Worm (Caenorhabditis elegans) whole organism, L4 larva: ENCODE measurements around the gene C50E3.5.
"Not testable (repeated sequence)": the region's sequence is repeated elsewhere in the genome, so short reads cannot be mapped to it uniquely, and the experiment has no call there.

Source experiments
- D1046.2 ChIP-seq: fragments of 200-800 bp; sonication (Bioruptor generic); IDR thresholded peaks from 2 replicates; pipeline ENCODE4 v1.3.6; 2022; ENCODE audit warnings: missing genetic modification characterization, missing compliant biosample characterization
- F44E2.7 ChIP-seq: fragments of 200-800 bp; sonication (Bioruptor generic); IDR thresholded peaks from 2 replicates; pipeline ENCODE4 v2.1.2; 2022; ENCODE audit warnings: missing genetic modification characterization, missing compliant biosample characterization
- R02D3.7 ChIP-seq: fragments of 150-350 bp; sonication (generic microtip); optimal IDR thresholded peaks from 3 replicates; lab custom pipeline; 2014; ENCODE audit warnings: missing biosample characterization, missing genetic modification characterization
- T26A8.4 ChIP-seq: fragments of 200-800 bp; sonication (Bioruptor generic); IDR thresholded peaks from 2 replicates; pipeline ENCODE4 v1.3.6; 2022; ENCODE audit warnings: missing genetic modification characterization, missing compliant biosample characterization
- Y105C5A.15 ChIP-seq: fragments of 200-800 bp; sonication (Bioruptor generic); IDR thresholded peaks from 2 replicates; pipeline ENCODE4 v1.3.6; 2022; ENCODE audit warnings: missing genetic modification characterization, missing compliant biosample characterization
- Y75B8A.6 ChIP-seq: fragments of 200-800 bp; sonication (Bioruptor generic); IDR thresholded peaks from 2 replicates; pipeline ENCODE4 v1.3.6; 2022; ENCODE audit warnings: missing genetic modification reagents, missing genetic modification characterization, missing compliant biosample characterization
- ZK337.2 ChIP-seq: fragments of 200-800 bp; sonication (Bioruptor generic); IDR thresholded peaks from 2 replicates; pipeline ENCODE4 v1.3.6; 2022; ENCODE audit warnings: missing genetic modification reagents, missing genetic modification characterization, missing compliant biosample characterization
- aha-1 ChIP-seq: fragments of 150-350 bp; peaks from one replicate; lab custom pipeline; 2014; ENCODE audit warnings: missing biosample characterization, missing genetic modification characterization
- aly-2 ChIP-seq: sonication (generic microtip); optimal IDR thresholded peaks from 2 replicates; lab custom pipeline; 2018; ENCODE audit warnings: missing biosample characterization, missing genetic modification characterization
- ama-1 ChIP-seq: fragments of 150-350 bp; optimal IDR thresholded peaks from 2 replicates; lab custom pipeline; 2014; ENCODE audit warnings: inconsistent platforms, mixed read lengths
- attf-4 ChIP-seq: sonication (generic microtip); optimal IDR thresholded peaks from 3 replicates; lab custom pipeline; 2017; ENCODE audit warnings: missing biosample characterization, missing genetic modification characterization
- ceh-20 ChIP-seq: fragments of 200-800 bp; sonication (Bioruptor generic); IDR thresholded peaks from 2 replicates; pipeline ENCODE4 v1.3.6; 2022; ENCODE audit warnings: missing genetic modification reagents, missing genetic modification characterization, missing compliant biosample characterization
- ceh-28 ChIP-seq: fragments of 150-350 bp; optimal IDR thresholded peaks from 2 replicates; lab custom pipeline; 2014; ENCODE audit warnings: missing biosample characterization, missing genetic modification reagents, missing genetic modification characterization
- ceh-44 ChIP-seq: fragments of 200-800 bp; sonication (Bioruptor generic); IDR thresholded peaks from 2 replicates; pipeline ENCODE4 v1.3.6; 2022; ENCODE audit warnings: missing genetic modification reagents, missing genetic modification characterization, missing compliant biosample characterization
- ces-1 ChIP-seq: fragments of 150-350 bp; sonication (generic microtip); optimal IDR thresholded peaks from 4 replicates; lab custom pipeline; 2014; ENCODE audit warnings: missing biosample characterization, missing genetic modification reagents, missing genetic modification characterization
- cey-2 ChIP-seq: sonication (generic microtip); optimal IDR thresholded peaks from 3 replicates; lab custom pipeline; 2017; ENCODE audit warnings: missing genetic modification characterization, mild to moderate bottlenecking, missing compliant biosample characterization, antibody characterized with exemption, borderline replicate concordance; ENCODE audit not compliant: insufficient read depth
- ctbp-1 ChIP-seq: fragments of 200-800 bp; sonication (Bioruptor generic); IDR thresholded peaks from 2 replicates; pipeline ENCODE4 v1.3.6; 2022; ENCODE audit warnings: missing genetic modification reagents, missing genetic modification characterization, missing compliant biosample characterization
- daf-12 ChIP-seq: fragments of 150-350 bp; optimal IDR thresholded peaks from 2 replicates; lab custom pipeline; 2014; ENCODE audit warnings: missing biosample characterization, missing genetic modification reagents, missing genetic modification characterization
- daf-16 ChIP-seq, 3 experiments: sonication (generic microtip); optimal IDR thresholded peaks; 2 replicates each; lab custom pipeline; 2016 to 2017; ENCODE audit warnings: missing genetic modification characterization in 3 of 3, missing genetic modification reagents in 3 of 3, mild to moderate bottlenecking in 2 of 3, missing compliant biosample characterization in 2 of 3, missing biosample characterization in 1 of 3, moderate library complexity in 1 of 3
- daf-19 ChIP-seq: fragments of 200-800 bp; sonication (Bioruptor generic); conservative IDR thresholded peaks from 2 replicates; pipeline ENCODE4 v1.3.6; 2022; ENCODE audit warnings: missing genetic modification characterization, missing compliant biosample characterization
- daf-8 ChIP-seq: fragments of 200-800 bp; sonication (Bioruptor generic); IDR thresholded peaks from 2 replicates; pipeline ENCODE4 v1.3.6; 2022; ENCODE audit warnings: missing genetic modification characterization, missing compliant biosample characterization
- dmd-6 ChIP-seq: fragments of 200-800 bp; sonication (Bioruptor generic); IDR thresholded peaks from 2 replicates; pipeline ENCODE4 v1.3.6; 2022; ENCODE audit warnings: missing genetic modification reagents, missing genetic modification characterization, missing compliant biosample characterization
- dmd-9 ChIP-seq: fragments of 200-800 bp; sonication (Bioruptor generic); IDR thresholded peaks from 2 replicates; pipeline ENCODE4 v1.3.6; 2022; ENCODE audit warnings: missing genetic modification reagents, missing genetic modification characterization, missing compliant biosample characterization
- dpl-1 ChIP-seq: fragments of 150-350 bp; optimal IDR thresholded peaks from 2 replicates; lab custom pipeline; 2014; ENCODE audit warnings: missing biosample characterization, missing genetic modification reagents, missing genetic modification characterization
- egl-27 ChIP-seq: sonication (generic microtip); optimal IDR thresholded peaks from 3 replicates; lab custom pipeline; 2017; ENCODE audit warnings: missing biosample characterization, missing genetic modification reagents, missing genetic modification characterization
- fos-1 ChIP-seq: fragments of 150-350 bp; optimal IDR thresholded peaks from 2 replicates; lab custom pipeline; 2014; ENCODE audit warnings: missing biosample characterization, missing genetic modification characterization
- gei-8 ChIP-seq: fragments of 200-800 bp; sonication (Bioruptor generic); optimal IDR thresholded peaks from 2 replicates; lab custom pipeline; 2018; ENCODE audit warnings: mild to moderate bottlenecking, missing genetic modification characterization, missing compliant biosample characterization
- hif-1 ChIP-seq, 2 experiments: sonication (generic microtip); optimal IDR thresholded peaks; 2 replicates each; lab custom pipeline; 2016 to 2017; ENCODE audit warnings: missing compliant biosample characterization in 2 of 2, missing genetic modification characterization in 2 of 2, missing genetic modification reagents in 2 of 2, missing genotype in 2 of 2, mild to moderate bottlenecking in 1 of 2
- hlh-11 ChIP-seq: fragments of 200-800 bp; sonication (Bioruptor generic); optimal IDR thresholded peaks from 2 replicates; lab custom pipeline; 2018; ENCODE audit warnings: mild to moderate bottlenecking, missing genetic modification characterization, missing compliant biosample characterization
- hlh-30 ChIP-seq: sonication (generic microtip); optimal IDR thresholded peaks from 2 replicates; lab custom pipeline; 2017; ENCODE audit warnings: antibody characterized with exemption, mild to moderate bottlenecking, missing genetic modification characterization, missing compliant biosample characterization; ENCODE audit not compliant: insufficient read depth
- lim-7 ChIP-seq: fragments of 200-800 bp; sonication (Bioruptor generic); IDR thresholded peaks from 2 replicates; pipeline ENCODE4 v1.3.6; 2022; ENCODE audit warnings: missing genetic modification characterization, missing compliant biosample characterization
- lin-1 ChIP-seq: fragments of 200-800 bp; sonication (Bioruptor generic); IDR thresholded peaks from 2 replicates; pipeline ENCODE4 v1.3.6; 2022; ENCODE audit warnings: missing genetic modification reagents, missing genetic modification characterization, missing compliant biosample characterization
- madf-5 ChIP-seq, 2 experiments: fragments of 200-800 bp; sonication (Bioruptor generic); IDR thresholded peaks; 2 replicates each; pipeline ENCODE4 v1.3.6; 2022; ENCODE audit warnings: missing compliant biosample characterization in 2 of 2, missing genetic modification characterization in 2 of 2
- mdt-29 ChIP-seq: fragments of 200-800 bp; sonication (Bioruptor generic); IDR thresholded peaks from 2 replicates; pipeline ENCODE4 v1.3.6; 2022; ENCODE audit warnings: missing genetic modification reagents, missing genetic modification characterization, missing compliant biosample characterization
- mxl-2 ChIP-seq: fragments of 200-800 bp; sonication (Bioruptor generic); conservative IDR thresholded peaks from 2 replicates; pipeline ENCODE4 v1.3.6; 2022; ENCODE audit warnings: missing genetic modification reagents, missing genetic modification characterization, missing compliant biosample characterization
- nhr-102 ChIP-seq: sonication (generic microtip); optimal IDR thresholded peaks from 2 replicates; lab custom pipeline; 2016; ENCODE audit warnings: mild to moderate bottlenecking, missing genetic modification characterization, moderate library complexity, missing compliant biosample characterization
- nhr-237 ChIP-seq: sonication (generic microtip); optimal IDR thresholded peaks from 2 replicates; lab custom pipeline; 2017; ENCODE audit warnings: missing biosample characterization, missing genetic modification characterization
- nhr-41 ChIP-seq: fragments of 200-800 bp; sonication (Bioruptor generic); IDR thresholded peaks from 2 replicates; pipeline ENCODE4 v1.3.6; 2022; ENCODE audit warnings: missing genetic modification reagents, missing genetic modification characterization, missing compliant biosample characterization
- nhr-48 ChIP-seq: sonication (generic microtip); optimal IDR thresholded peaks from 2 replicates; lab custom pipeline; 2016; ENCODE audit warnings: mild to moderate bottlenecking, missing genetic modification characterization, missing compliant biosample characterization
- pha-4 ChIP-seq, 2 experiments: fragments of 150-350 bp in 1 of 2; fragments of 200-800 bp in 1 of 2; sonication (Bioruptor generic) in 1 of 2; IDR thresholded peaks in 1 of 2; optimal IDR thresholded peaks in 1 of 2; 2 replicates each; pipeline versions ENCODE4 v1.3.6 to Lab custom; 2014 to 2022; ENCODE audit warnings: missing genetic modification characterization in 2 of 2, missing genetic modification reagents in 2 of 2, missing biosample characterization in 1 of 2, missing compliant biosample characterization in 1 of 2
- pqm-1 ChIP-seq: sonication (generic microtip); optimal IDR thresholded peaks from 2 replicates; lab custom pipeline; 2017; ENCODE audit warnings: missing biosample characterization, missing genetic modification characterization
- rbr-2 ChIP-seq: sonication (generic microtip); optimal IDR thresholded peaks from 2 replicates; lab custom pipeline; 2016; ENCODE audit warnings: missing genotype, missing genetic modification characterization, missing compliant biosample characterization
- spr-1 ChIP-seq: sonication (generic microtip); optimal IDR thresholded peaks from 2 replicates; lab custom pipeline; 2016; ENCODE audit warnings: mild to moderate bottlenecking, missing genetic modification characterization, missing compliant biosample characterization
- unc-39 ChIP-seq: sonication (generic microtip); optimal IDR thresholded peaks from 2 replicates; lab custom pipeline; 2017; ENCODE audit warnings: missing biosample characterization, missing genetic modification characterization
- unc-62 ChIP-seq, 3 experiments: fragments of 150-350 bp in 1 of 3; sonication (generic microtip); optimal IDR thresholded peaks in 2 of 3; peaks in 1 of 3; 1 replicate in 1 of 3; 2 replicates in 2 of 3; lab custom pipeline; 2014 to 2017; ENCODE audit warnings: missing biosample characterization in 3 of 3, missing genetic modification characterization in 3 of 3, missing genetic modification reagents in 3 of 3, missing genotype in 1 of 3
- zag-1 ChIP-seq: fragments of 150-350 bp; optimal IDR thresholded peaks from 2 replicates; lab custom pipeline; 2014; ENCODE audit warnings: missing biosample characterization, missing genetic modification characterization
- zip-2 ChIP-seq: fragments of 150-350 bp; optimal IDR thresholded peaks from 2 replicates; lab custom pipeline; 2014; ENCODE audit warnings: missing biosample characterization, missing genetic modification characterization

Gene C50E3.5

DNA sequence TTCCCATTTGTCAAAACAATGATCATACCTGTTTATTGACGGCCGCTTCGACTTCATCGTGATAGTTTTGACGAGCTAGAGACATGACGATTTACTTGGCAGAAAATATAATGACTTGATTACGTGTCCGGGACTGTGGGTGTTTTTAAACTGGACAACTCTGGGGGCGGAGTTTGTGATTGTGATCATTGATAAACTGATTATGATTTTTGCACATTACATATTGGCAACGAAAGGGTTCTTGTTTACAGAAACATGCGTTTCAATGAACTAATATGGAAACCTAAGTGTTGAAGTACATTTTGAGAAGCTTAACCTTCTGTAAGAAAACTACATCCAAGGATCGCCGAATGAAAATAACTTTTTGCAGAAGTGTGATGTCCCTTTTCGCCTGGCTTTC lies 40.3 kb upstream of the C50E3.5 start, which contains the start of gene ftn-1:
Gene ftn-1, minus strand, starts transcription at position 101 of the 400 bp plus-strand sequence.
- TF ChIP-seq ces-1 (GFP tag; lab: Kevin White, UChicago) (no peak), unc-62 (GFP tag; optimal IDR thresholded peaks at IDR 0.05 in 1 of 2; lab: Kevin White, UChicago) (peak in 1 of 2 experiments; percentile 48), unc-62 (tag; optimal IDR thresholded peaks at IDR 0.05; lab: Kevin White, UChicago) (no peak), daf-16 (GFP tag; optimal IDR thresholded peaks at IDR 0.05; lab: Kevin White, UChicago) (no peak), daf-16 (tag; optimal IDR thresholded peaks at IDR 0.05; lab: Kevin White, UChicago) (peak; percentile 74), mdt-29 (GFP tag; lab: Robert Waterston, UW) (no peak), Y105C5A.15 (GFP tag; lab: Robert Waterston, UW) (no peak), daf-8 (GFP tag; lab: Robert Waterston, UW) (no peak), spr-1 (tag; lab: Kevin White, UChicago) (no peak), unc-39 (tag; lab: Kevin White, UChicago) (no peak), daf-12 (tag; lab: Kevin White, UChicago) (no peak), zip-2 (tag; lab: Kevin White, UChicago) (no peak), attf-4 (tag; lab: Kevin White, UChicago) (no peak), pha-4 (GFP tag; IDR thresholded peaks at IDR 0.05; lab: Robert Waterston, UW) (no peak), pha-4 (tag; optimal IDR thresholded peaks at IDR 0.05; lab: Kevin White, UChicago) (no peak), R02D3.7 (tag; lab: Kevin White, UChicago) (no peak), nhr-237 (tag; lab: Kevin White, UChicago) (no peak), aly-2 (tag; lab: Kevin White, UChicago) (no peak), daf-19 (no peak), hlh-11 (tag; lab: Kevin White, UChicago) (no peak), ama-1 (lab: Kevin White, UChicago) (peak; percentile 37), F44E2.7 (GFP tag; lab: Robert Waterston, UW) (no peak), cey-2 (no peak), gei-8 (GFP tag; lab: Kevin White, UChicago) (no peak), egl-27 (tag; lab: Kevin White, UChicago) (no peak)

DNA sequence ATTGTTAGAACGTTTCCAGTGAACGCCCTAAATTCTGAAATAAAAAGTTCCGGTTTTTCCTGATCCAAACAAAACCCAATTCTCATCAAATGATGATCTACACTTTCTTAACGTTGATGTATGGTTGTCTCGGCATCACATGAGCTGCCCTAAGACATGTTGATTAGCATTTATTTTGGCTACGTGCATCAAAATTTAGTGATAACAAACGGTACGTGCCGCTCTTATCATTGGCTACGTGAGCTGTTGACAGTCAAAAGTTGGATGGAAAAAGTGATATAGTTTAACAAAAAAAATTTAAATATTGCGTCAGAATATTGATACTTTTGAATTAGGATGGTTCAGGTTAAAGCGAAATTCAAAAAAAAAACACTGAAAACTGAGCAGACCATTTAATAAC lies 39.8 kb upstream of the C50E3.5 start:
- TF ChIP-seq F44E2.7 (GFP tag; lab: Robert Waterston, UW): no peak
- peak; percentile 48 for TF ChIP-seq pqm-1 (tag; lab: Kevin White, UChicago)
- no peak for TF ChIP-seq lim-7 (GFP tag; lab: Robert Waterston, UW)
- no peak for TF ChIP-seq nhr-237 (tag; lab: Kevin White, UChicago)
- no peak for TF ChIP-seq dpl-1 (GFP tag; lab: Kevin White, UChicago)
- no peak for TF ChIP-seq ama-1 (lab: Kevin White, UChicago)
- TF ChIP-seq fos-1 (tag; lab: Kevin White, UChicago): no peak
- no peak for TF ChIP-seq nhr-102
- TF ChIP-seq ceh-28 (tag; lab: Kevin White, UChicago): no peak
- TF ChIP-seq hlh-30: peak; percentile 40
- TF ChIP-seq daf-16 (GFP tag; optimal IDR thresholded peaks at IDR 0.05; lab: Kevin White, UChicago): no peak
- TF ChIP-seq daf-16 (tag; optimal IDR thresholded peaks at IDR 0.05; lab: Kevin White, UChicago): peak; percentile 97
- TF ChIP-seq nhr-48 (tag; lab: Kevin White, UChicago): no peak
- TF ChIP-seq hif-1 (tag; optimal IDR thresholded peaks at IDR 0.05; lab: Kevin White, UChicago): peak in 1 of 2 experiments; percentile 70
- no peak for TF ChIP-seq T26A8.4
- TF ChIP-seq zag-1 (tag; lab: Kevin White, UChicago): no peak
- TF ChIP-seq ctbp-1 (GFP tag; lab: Robert Waterston, UW): no peak
- TF ChIP-seq aha-1: peak; percentile 99
- no peak for TF ChIP-seq rbr-2 (tag; lab: Kevin White, UChicago)
- peak; percentile 66 for TF ChIP-seq dmd-6 (GFP tag; lab: Robert Waterston, UW)
- TF ChIP-seq, all 104 proteins: peak for 6

DNA sequence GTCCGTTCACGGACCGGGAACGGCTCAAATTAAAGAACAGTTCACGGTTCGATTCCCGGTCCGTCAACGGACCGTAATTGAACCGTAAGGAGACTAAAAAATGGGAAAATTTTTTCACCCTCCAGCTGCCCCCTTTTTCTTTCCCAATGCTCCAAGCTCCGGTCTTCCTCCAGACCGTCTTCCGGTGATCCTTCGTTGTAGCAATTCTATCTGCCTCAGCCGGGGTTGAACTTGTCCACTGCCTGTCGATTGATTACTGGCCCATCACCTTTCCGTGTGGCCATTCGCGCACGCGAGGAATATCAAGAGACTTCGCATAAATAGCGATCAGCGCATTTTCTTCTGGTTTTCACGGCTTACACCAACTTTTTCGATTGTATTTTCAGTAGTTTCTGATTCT lies 39.3 kb upstream of the C50E3.5 start:
- TF ChIP-seq lim-7 (GFP tag; lab: Robert Waterston, UW) (peak; percentile 90), Y75B8A.6 (0 out of 2 replicates have a peak, but pooled peaks have one; percentile 10), dmd-9 (GFP tag; lab: Robert Waterston, UW) (peak; percentile 76), lin-1 (GFP tag; lab: Robert Waterston, UW) (peak; percentile 85), madf-5 (GFP tag; IDR thresholded peaks at IDR 0.05; lab: Robert Waterston, UW) (peak in 1 of 2 experiments; percentile 76; a peak in 1 of 4 replicates), ceh-20 (GFP tag; lab: Robert Waterston, UW) (0 out of 2 replicates have a peak, but pooled peaks have one; percentile 59), ZK337.2 (peak; percentile 73), mxl-2 (0 out of 2 replicates have a peak, but pooled peaks have one; percentile 18), nhr-41 (GFP tag; lab: Robert Waterston, UW) (peak; percentile 73; the same call in 1 of the 2 replicates), D1046.2 (GFP tag; lab: Robert Waterston, UW) (peak; percentile 81; the same call in 1 of the 2 replicates), ceh-44 (GFP tag; lab: Robert Waterston, UW) (peak; percentile 86), pha-4 (GFP tag; IDR thresholded peaks at IDR 0.05; lab: Robert Waterston, UW) (peak; percentile 78)
- TF ChIP-seq pha-4 (tag; optimal IDR thresholded peaks at IDR 0.05; lab: Kevin White, UChicago): not testable (repeated sequence)
